Fruit fly (Drosophila melanogaster) S2 (cell line): ENCODE measurements around the gene Tbc1d22.

ENCODE experiments used
- CG8478 ChIP-seq: fragments of >200 bp; optimal IDR thresholded peaks from 2 replicates; lab custom pipeline; 2018
- CTCF ChIP-seq, 2 experiments: fragments of >200 bp; optimal IDR thresholded peaks; 2 replicates each; lab custom pipeline; 2018

DNA sequence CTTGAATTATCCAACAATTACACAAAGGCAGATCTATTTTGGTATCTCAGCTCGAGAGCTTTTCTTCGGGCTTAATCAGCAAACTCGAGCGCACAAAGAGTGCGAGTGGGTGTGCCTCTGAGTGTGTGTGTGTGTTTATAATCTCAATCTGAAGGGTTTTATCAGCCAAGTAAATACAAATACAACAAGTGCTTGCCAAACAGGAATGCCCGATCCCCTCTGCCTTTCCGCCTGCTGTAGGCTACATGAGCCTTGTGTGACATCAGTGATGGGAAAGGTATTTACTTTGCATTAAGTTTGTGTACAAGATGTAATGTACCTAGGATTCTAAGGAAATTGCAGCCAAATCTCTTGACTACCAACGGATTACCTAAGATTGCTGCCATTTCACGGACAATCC is 12.6 kb upstream of the Tbc1d22 start:
- no peak for TF ChIP-seq CG8478
- no peak for TF ChIP-seq CTCF (optimal IDR thresholded peaks at IDR 0.05; lab: Kevin White, UChicago)
